Worm (Caenorhabditis elegans) whole organism, L2 larva: ENCODE results near the gene R11E3.1.

ENCODE experiments used
- C34F6.9 ChIP-seq: fragments of 150-350 bp; optimal IDR thresholded peaks from 2 replicates; lab custom pipeline; 2014; ENCODE audit warnings: missing biosample characterization, missing genetic modification characterization
- F13H6.1 ChIP-seq: sonication (generic microtip); optimal IDR thresholded peaks from 2 replicates; lab custom pipeline; 2016; ENCODE audit warnings: missing genetic modification characterization, missing compliant biosample characterization
- R02D3.7 ChIP-seq: fragments of 150-350 bp; optimal IDR thresholded peaks from 2 replicates; lab custom pipeline; 2014; ENCODE audit warnings: missing biosample characterization, missing genetic modification characterization
- aly-2 ChIP-seq: fragments of 150-350 bp; optimal IDR thresholded peaks from 2 replicates; lab custom pipeline; 2014; ENCODE audit warnings: missing biosample characterization, missing genetic modification characterization
- ama-1 ChIP-seq: fragments of 150-350 bp; optimal IDR thresholded peaks from 2 replicates; lab custom pipeline; 2018; ENCODE audit warnings: inconsistent platforms
- blmp-1 ChIP-seq: sonication (generic microtip); optimal IDR thresholded peaks from 2 replicates; lab custom pipeline; 2017; ENCODE audit warnings: missing genetic modification characterization, mild to moderate bottlenecking, missing compliant biosample characterization, antibody characterized with exemption, moderate library complexity; ENCODE audit not compliant: insufficient read depth
- ceh-16 ChIP-seq: fragments of 150-350 bp; optimal IDR thresholded peaks from 2 replicates; lab custom pipeline; 2014; ENCODE audit warnings: missing biosample characterization, missing genetic modification characterization
- ceh-82 ChIP-seq: fragments of 150-350 bp; optimal IDR thresholded peaks from 2 replicates; lab custom pipeline; 2014; ENCODE audit warnings: missing biosample characterization, missing genetic modification characterization
- crh-2 ChIP-seq: sonication (generic microtip); optimal IDR thresholded peaks from 2 replicates; lab custom pipeline; 2017; ENCODE audit warnings: missing biosample characterization, missing genetic modification characterization
- dmd-4 ChIP-seq: sonication (generic microtip); optimal IDR thresholded peaks from 2 replicates; lab custom pipeline; 2017; ENCODE audit warnings: missing biosample characterization, missing genetic modification characterization
- elt-1 ChIP-seq: fragments of 150-350 bp; optimal IDR thresholded peaks from 2 replicates; lab custom pipeline; 2014; ENCODE audit warnings: missing biosample characterization, missing genetic modification characterization
- elt-3 ChIP-seq: sonication (generic microtip); optimal IDR thresholded peaks from 2 replicates; lab custom pipeline; 2017; ENCODE audit warnings: missing biosample characterization, missing genetic modification characterization
- fos-1 ChIP-seq: fragments of 150-350 bp; optimal IDR thresholded peaks from 2 replicates; lab custom pipeline; 2014; ENCODE audit warnings: missing biosample characterization, missing genetic modification characterization
- gmeb-1 ChIP-seq: fragments of 150-350 bp; optimal IDR thresholded peaks from 2 replicates; lab custom pipeline; 2014; ENCODE audit warnings: missing biosample characterization, missing genetic modification characterization
- lin-13 ChIP-seq: fragments of 150-350 bp; optimal IDR thresholded peaks from 2 replicates; lab custom pipeline; 2014; ENCODE audit warnings: missing biosample characterization, missing genetic modification reagents, missing genetic modification characterization
- lin-39 ChIP-seq: fragments of 150-350 bp; optimal IDR thresholded peaks from 2 replicates; lab custom pipeline; 2014; ENCODE audit warnings: missing biosample characterization, missing genetic modification reagents, missing genetic modification characterization
- lsy-2 ChIP-seq, 2 experiments: fragments of 150-350 bp in 1 of 2; sonication (generic microtip) in 1 of 2; optimal IDR thresholded peaks; 2 replicates each; lab custom pipeline; 2014 to 2017; ENCODE audit warnings: missing biosample characterization in 2 of 2, missing genetic modification characterization in 2 of 2
- mab-5 ChIP-seq: fragments of 150-350 bp; optimal IDR thresholded peaks from 2 replicates; lab custom pipeline; 2014; ENCODE audit warnings: missing biosample characterization, missing genetic modification characterization
- mbf-1 ChIP-seq: sonication (generic microtip); optimal IDR thresholded peaks from 2 replicates; lab custom pipeline; 2017; ENCODE audit warnings: missing biosample characterization, missing genetic modification characterization
- nhr-10 ChIP-seq: sonication (generic microtip); optimal IDR thresholded peaks from 2 replicates; lab custom pipeline; 2017; ENCODE audit warnings: missing biosample characterization, missing genetic modification characterization
- nhr-11 ChIP-seq: fragments of 150-350 bp; optimal IDR thresholded peaks from 2 replicates; lab custom pipeline; 2014; ENCODE audit warnings: missing biosample characterization, missing genetic modification characterization
- nhr-12 ChIP-seq: fragments of 150-350 bp; optimal IDR thresholded peaks from 2 replicates; lab custom pipeline; 2014; ENCODE audit warnings: missing biosample characterization, missing genetic modification characterization
- nhr-23 ChIP-seq: fragments of 150-350 bp; optimal IDR thresholded peaks from 2 replicates; lab custom pipeline; 2014; ENCODE audit warnings: missing biosample characterization, missing genetic modification reagents, missing genetic modification characterization
- nhr-237 ChIP-seq: fragments of 150-350 bp; optimal IDR thresholded peaks from 2 replicates; lab custom pipeline; 2014; ENCODE audit warnings: missing biosample characterization, missing genetic modification characterization
- nhr-6 ChIP-seq: fragments of 150-350 bp; optimal IDR thresholded peaks from 2 replicates; lab custom pipeline; 2014; ENCODE audit warnings: missing biosample characterization, missing genetic modification characterization
- skn-1 ChIP-seq: sonication (generic microtip); optimal IDR thresholded peaks from 2 replicates; lab custom pipeline; 2017; ENCODE audit warnings: missing biosample characterization, missing genetic modification characterization
- sma-9 ChIP-seq, 2 experiments: fragments of 150-350 bp in 1 of 2; sonication (generic microtip) in 1 of 2; optimal IDR thresholded peaks; 2 replicates each; lab custom pipeline; 2014 to 2016; ENCODE audit warnings: missing genetic modification characterization in 2 of 2, mild to moderate bottlenecking in 1 of 2, missing biosample characterization in 1 of 2, missing compliant biosample characterization in 1 of 2, missing genetic modification reagents in 1 of 2, moderate library complexity in 1 of 2
- snpc-4 ChIP-seq: fragments of 150-350 bp; optimal IDR thresholded peaks from 2 replicates; lab custom pipeline; 2014; ENCODE audit warnings: missing biosample characterization, missing genetic modification characterization
- unc-39 ChIP-seq: fragments of 150-350 bp; optimal IDR thresholded peaks from 2 replicates; lab custom pipeline; 2014; ENCODE audit warnings: missing biosample characterization, missing genetic modification characterization
- unc-55 ChIP-seq: fragments of 150-350 bp; sonication (generic microtip); optimal IDR thresholded peaks from 3 replicates; lab custom pipeline; 2014; ENCODE audit warnings: missing biosample characterization, missing genetic modification reagents, missing genetic modification characterization
- unc-62 ChIP-seq: fragments of 150-350 bp; optimal IDR thresholded peaks from 2 replicates; lab custom pipeline; 2014; ENCODE audit warnings: missing biosample characterization, missing genetic modification reagents, missing genetic modification characterization
- zag-1 ChIP-seq: fragments of 150-350 bp; optimal IDR thresholded peaks from 2 replicates; lab custom pipeline; 2014; ENCODE audit warnings: missing biosample characterization, missing genetic modification characterization
- ztf-1 ChIP-seq: fragments of 200-800 bp; sonication (Bioruptor generic); conservative IDR thresholded peaks from 2 replicates; pipeline ENCODE4 v1.3.6; 2022; ENCODE audit warnings: missing genetic modification characterization, missing compliant biosample characterization
- ztf-11 ChIP-seq: sonication (generic microtip); optimal IDR thresholded peaks from 2 replicates; lab custom pipeline; 2017; ENCODE audit warnings: missing biosample characterization, missing genetic modification characterization
- ztf-4 ChIP-seq: fragments of 150-350 bp; optimal IDR thresholded peaks from 2 replicates; lab custom pipeline; 2014; ENCODE audit warnings: missing biosample characterization, missing genetic modification characterization

R11E3.1 gene

DNA sequence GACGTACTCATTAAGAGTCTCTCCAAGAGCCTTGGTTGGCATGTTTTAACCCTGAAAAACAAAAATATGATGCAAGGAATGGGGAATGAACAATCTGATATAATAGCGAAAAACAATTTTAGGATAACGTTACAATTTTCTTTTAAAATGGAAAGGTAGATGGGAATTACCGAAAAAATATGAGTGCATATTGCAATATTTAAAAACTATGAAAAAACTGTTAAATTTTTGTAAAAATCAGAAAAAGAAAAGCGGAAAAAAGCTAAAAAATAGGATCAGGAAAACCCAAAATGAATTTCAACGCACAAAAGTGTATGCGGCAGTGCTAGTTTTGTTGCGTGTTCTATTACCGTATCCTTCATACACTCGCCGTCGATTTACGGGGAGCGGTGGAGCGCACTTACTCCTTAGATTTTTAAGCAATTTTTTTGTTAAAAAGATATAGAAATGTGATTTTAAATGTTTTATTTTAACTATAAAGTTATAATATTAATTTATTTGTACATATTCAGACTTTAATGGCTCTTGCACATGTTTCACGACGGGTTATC is 39.7 kb upstream of the R11E3.1 start, which contains the start of the genes rpl-20 and Y17G9B.5 (continued):
- TF ChIP-seq ztf-1 (GFP tag; lab: Robert Waterston, UW) (peak; percentile 84; the same call in 1 of the 2 replicates), nhr-11 (tag; lab: Kevin White, UChicago) (peak; percentile 85), nhr-23 (no peak), gmeb-1 (peak; percentile 98), lin-39 (tag; lab: Kevin White, UChicago) (peak; percentile 94), ztf-11 (tag; lab: Kevin White, UChicago) (peak; percentile 74), elt-1 (tag; lab: Kevin White, UChicago) (peak; percentile 52), mbf-1 (tag; lab: Kevin White, UChicago) (peak; percentile 71), snpc-4 (tag; lab: Kevin White, UChicago) (peak; percentile 95), ceh-16 (tag; lab: Kevin White, UChicago) (peak; percentile 99), ama-1 (lab: Kevin White, UChicago) (peak; percentile 95), ceh-82 (tag; lab: Kevin White, UChicago) (peak; percentile 97), unc-39 (tag; lab: Kevin White, UChicago) (peak; percentile 77), nhr-6 (tag; lab: Kevin White, UChicago) (peak; percentile 100), nhr-12 (tag; lab: Kevin White, UChicago) (peak; percentile 83), C34F6.9 (tag; lab: Kevin White, UChicago) (peak; percentile 100), unc-55 (GFP tag; lab: Kevin White, UChicago) (peak; percentile 100), blmp-1 (peak; percentile 98), nhr-10 (tag; lab: Kevin White, UChicago) (peak; percentile 96), crh-2 (tag; lab: Kevin White, UChicago) (peak; percentile 100), fos-1 (tag; lab: Kevin White, UChicago) (peak; percentile 100), aly-2 (no peak), lsy-2 (tag; optimal IDR thresholded peaks at IDR 0.05; lab: Kevin White, UChicago) (peak; percentile 100)

DNA sequence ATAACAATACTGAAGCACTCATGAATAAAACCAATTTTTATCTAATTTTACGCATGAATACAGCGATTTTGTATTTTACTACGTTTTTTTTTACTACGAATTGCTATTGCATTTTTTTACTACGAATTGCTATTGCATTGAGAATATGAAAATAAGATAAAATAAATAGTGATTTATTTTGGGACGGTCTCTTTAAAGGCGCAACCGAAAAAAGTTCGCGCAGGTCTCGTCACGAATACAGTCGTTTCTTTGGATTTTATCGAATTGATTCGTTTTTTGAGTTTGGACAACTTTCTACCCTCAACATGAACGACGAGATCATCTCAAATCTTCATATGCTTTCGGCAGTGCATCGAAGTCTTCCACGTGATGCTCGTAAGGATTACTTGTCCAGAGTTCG is 37.7 kb upstream of the R11E3.1 start, which contains the start of gene Y17G9B.4:
TSS of gene Y17G9B.4 (plus strand) at position 306 of the 400 bp plus-strand sequence.
- no peak for TF ChIP-seq sma-9 (GFP tag; optimal IDR thresholded peaks at IDR 0.05; lab: Kevin White, UChicago)
- TF ChIP-seq sma-9 (tag; optimal IDR thresholded peaks at IDR 0.05; lab: Kevin White, UChicago), result no peak
- no peak for TF ChIP-seq aly-2
- TF ChIP-seq unc-39 (tag; lab: Kevin White, UChicago), result no peak
- TF ChIP-seq ztf-11 (tag; lab: Kevin White, UChicago), result no peak
- TF ChIP-seq nhr-237, result no peak
- no peak for TF ChIP-seq F13H6.1
- no peak for TF ChIP-seq unc-55 (GFP tag; lab: Kevin White, UChicago)
- no peak for TF ChIP-seq mbf-1 (tag; lab: Kevin White, UChicago)
- TF ChIP-seq blmp-1, result no peak
- no peak for TF ChIP-seq zag-1 (tag; lab: Kevin White, UChicago)
- TF ChIP-seq mab-5 (tag; lab: Kevin White, UChicago), result no peak
- no peak for TF ChIP-seq elt-3 (tag; lab: Kevin White, UChicago)
- no peak for TF ChIP-seq ceh-82 (tag; lab: Kevin White, UChicago)
- no peak for TF ChIP-seq dmd-4
- no peak for TF ChIP-seq lin-39 (tag; lab: Kevin White, UChicago)
- no peak for TF ChIP-seq nhr-23
- no peak for TF ChIP-seq R02D3.7 (tag; lab: Kevin White, UChicago)
- TF ChIP-seq unc-62, result no peak
- TF ChIP-seq C34F6.9 (tag; lab: Kevin White, UChicago), result no peak

DNA sequence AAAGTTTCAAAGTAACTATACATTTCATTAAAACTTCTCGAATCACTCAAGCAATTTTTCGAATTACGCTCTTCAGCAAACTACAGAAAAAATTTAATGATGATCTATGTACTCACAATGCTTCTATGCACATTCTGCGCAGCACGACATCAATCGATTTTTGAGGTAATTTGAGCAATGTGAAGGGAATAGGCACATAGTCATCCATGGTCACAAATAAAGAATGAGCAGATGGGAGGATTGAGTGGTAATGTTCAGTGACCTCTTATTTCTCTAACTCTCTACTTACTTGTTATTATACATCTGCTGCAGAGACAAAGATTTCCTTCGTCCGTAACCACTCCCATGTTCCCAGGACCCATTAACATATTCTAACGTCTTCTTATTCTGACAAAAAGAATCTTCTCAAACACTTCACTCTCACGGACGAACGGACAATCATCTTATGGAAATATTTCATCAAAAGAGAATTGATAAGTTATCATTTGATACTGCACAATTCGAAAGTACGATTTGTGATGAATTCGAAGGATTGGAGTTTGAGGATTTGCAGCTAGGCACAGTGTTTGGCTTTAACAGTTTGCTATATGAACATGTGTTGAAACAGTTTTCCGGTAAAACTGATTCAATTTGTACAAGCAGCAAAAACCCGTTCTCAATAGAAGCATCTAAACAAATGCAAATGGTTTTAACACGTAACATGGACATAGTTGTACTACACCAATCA is 33.5 kb upstream of the R11E3.1 start, which contains the start of the genes fbxb-77 and Y17G9B.11:
TSS of gene fbxb-77 (minus strand) at position 229 of the 727 bp plus-strand sequence.
TSS of gene Y17G9B.11 (plus strand) at position 677 of the 727 bp plus-strand sequence.
- no peak for TF ChIP-seq elt-3 (tag; lab: Kevin White, UChicago)
- no peak for TF ChIP-seq lin-13 (GFP tag; lab: Kevin White, UChicago)
- no peak for TF ChIP-seq ztf-4 (tag; lab: Kevin White, UChicago)
- no peak for TF ChIP-seq mab-5 (tag; lab: Kevin White, UChicago)
- TF ChIP-seq aly-2, result no peak
- TF ChIP-seq, all 48 proteins: peak for 0

DNA sequence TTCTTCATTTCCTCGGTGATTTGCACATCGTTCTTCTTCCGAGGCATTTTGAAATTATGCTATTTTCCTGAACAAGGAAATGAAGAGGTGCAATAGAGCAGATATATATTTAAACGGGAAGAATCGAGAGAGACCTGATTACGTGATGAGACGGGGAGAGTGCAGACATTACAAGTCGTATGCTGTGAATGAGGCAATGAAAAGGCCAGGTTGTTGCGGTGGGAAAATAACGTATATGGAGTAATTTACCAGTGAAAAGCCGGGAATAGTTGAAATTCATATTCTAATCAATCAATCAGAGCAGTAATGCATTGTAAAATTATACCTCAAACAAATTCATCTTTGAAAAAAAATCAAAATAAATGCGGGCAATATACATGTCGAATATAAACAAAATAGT is 30.9 kb upstream of the R11E3.1 start, which contains the start of gene Y17G9B.8:
TSS of gene Y17G9B.8 (minus strand) at position 182 of the 400 bp plus-strand sequence.
- TF ChIP-seq lsy-2 (tag; optimal IDR thresholded peaks at IDR 0.05; lab: Kevin White, UChicago) (peak in 1 of 2 experiments; percentile 24), skn-1 (tag; lab: Kevin White, UChicago) (no peak), elt-3 (tag; lab: Kevin White, UChicago) (no peak), gmeb-1 (no peak), nhr-12 (tag; lab: Kevin White, UChicago) (no peak)
